Fruit fly (Drosophila melanogaster) whole organism, embryonic: ENCODE measurements around the gene stv.

Source experiments
- Awh ChIP-seq: fragments of 200-800 bp; sonication (Bioruptor generic); IDR thresholded peaks from 2 replicates; pipeline ENCODE4, ENCODE4 v1.3.6; 2022; ENCODE audit warnings: missing biosample characterization, missing genetic modification characterization
- Blimp-1 ChIP-seq: fragments of 200-800 bp; sonication (Bioruptor generic); optimal IDR thresholded peaks from 3 replicates; lab custom pipeline; 2018; ENCODE audit warnings: missing biosample characterization, missing genetic modification characterization, mild to moderate bottlenecking, moderate library complexity, missing genetic modification reagents
- BtbVII ChIP-seq: fragments of 200-800 bp; sonication (Bioruptor generic); optimal IDR thresholded peaks from 3 replicates; lab custom pipeline; 2017; ENCODE audit warnings: missing biosample characterization, mild to moderate bottlenecking, missing genetic modification characterization
- CG10147 ChIP-seq: fragments of 200-800 bp; sonication (Bioruptor generic); optimal IDR thresholded peaks from 2 replicates; lab custom pipeline; 2019; ENCODE audit warnings: missing biosample characterization, mild to moderate bottlenecking, missing genetic modification characterization, moderate library complexity
- CG10209 ChIP-seq: fragments of 200-800 bp; sonication (Bioruptor generic); optimal IDR thresholded peaks from 3 replicates; lab custom pipeline; 2017; ENCODE audit warnings: missing biosample characterization, mild to moderate bottlenecking, missing genetic modification characterization, missing genetic modification reagents
- CG13296 ChIP-seq: fragments of 200-800 bp; sonication (Bioruptor generic); optimal IDR thresholded peaks from 3 replicates; lab custom pipeline; 2018; ENCODE audit warnings: missing biosample characterization, mild to moderate bottlenecking, missing genetic modification characterization
- CG14441 ChIP-seq: fragments of 200-800 bp; sonication (Bioruptor generic); IDR thresholded peaks from 2 replicates; pipeline ENCODE4 v1.3.6; 2022; ENCODE audit warnings: missing biosample characterization, missing genetic modification characterization
- CG15269 ChIP-seq: fragments of 200-800 bp; sonication (Bioruptor generic); optimal IDR thresholded peaks from 2 replicates; lab custom pipeline; 2018; ENCODE audit warnings: missing biosample characterization, mild to moderate bottlenecking, missing genetic modification characterization, moderate library complexity
- CG15479 ChIP-seq: fragments of 200-800 bp; sonication (Bioruptor generic); optimal IDR thresholded peaks from 3 replicates; lab custom pipeline; 2019; ENCODE audit warnings: missing biosample characterization, mild to moderate bottlenecking, missing genetic modification characterization, moderate library complexity
- CG16779 ChIP-seq: fragments of 200-800 bp; sonication (Bioruptor generic); IDR thresholded peaks from 2 replicates; pipeline ENCODE4 v1.3.6; 2022; ENCODE audit warnings: missing biosample characterization, missing genetic modification characterization
- CG17328 ChIP-seq: fragments of 200-800 bp; sonication (Bioruptor generic); IDR thresholded peaks from 2 replicates; pipeline ENCODE4 v1.3.6; 2022; ENCODE audit warnings: missing biosample characterization, missing genetic modification characterization
- CG18011 ChIP-seq: fragments of 200-800 bp; sonication (Bioruptor generic); optimal IDR thresholded peaks from 2 replicates; lab custom pipeline; 2017; ENCODE audit warnings: missing biosample characterization, missing genetic modification characterization, mild to moderate bottlenecking, moderate library complexity, missing genotype
- CG2678 ChIP-seq: fragments of 200-800 bp; sonication (Bioruptor generic); optimal IDR thresholded peaks from 3 replicates; lab custom pipeline; 2019; ENCODE audit warnings: missing biosample characterization, mild to moderate bottlenecking, missing genetic modification characterization, moderate library complexity
- CG31224 ChIP-seq: fragments of 200-800 bp; sonication (Bioruptor generic); IDR thresholded peaks from 2 replicates; pipeline ENCODE4 v1.3.6; 2022; ENCODE audit warnings: missing biosample characterization, missing genetic modification characterization
- CG3163 ChIP-seq: fragments of 200-800 bp; sonication (Bioruptor generic); optimal IDR thresholded peaks from 3 replicates; lab custom pipeline; 2016; ENCODE audit warnings: missing biosample characterization, missing genetic modification characterization
- CG4730 ChIP-seq: fragments of 200-800 bp; sonication (Bioruptor generic); IDR thresholded peaks from 2 replicates; pipeline ENCODE4 v1.3.6; 2022; ENCODE audit warnings: missing biosample characterization, missing genetic modification characterization
- CG6654 ChIP-seq: fragments of 200-800 bp; sonication (Bioruptor generic); optimal IDR thresholded peaks from 2 replicates; lab custom pipeline; 2017; ENCODE audit warnings: missing biosample characterization, mild to moderate bottlenecking, missing genetic modification characterization
- CG6791 ChIP-seq: fragments of 200-800 bp; sonication (Bioruptor generic); IDR thresholded peaks from 3 replicates; pipeline ENCODE4 v1.3.6; 2022; ENCODE audit warnings: missing biosample characterization, missing genetic modification characterization; ENCODE audit not compliant: partially characterized antibody
- CG6813 ChIP-seq: fragments of 200-800 bp; sonication (Bioruptor generic); optimal IDR thresholded peaks from 2 replicates; lab custom pipeline; 2017; ENCODE audit warnings: missing biosample characterization, missing genetic modification characterization, mild to moderate bottlenecking, moderate library complexity, missing genetic modification reagents
- CG7928 ChIP-seq: fragments of 200-800 bp; sonication (Bioruptor generic); optimal IDR thresholded peaks from 2 replicates; lab custom pipeline; 2017; ENCODE audit warnings: missing biosample characterization, mild to moderate bottlenecking, missing genetic modification characterization
- CG9215 ChIP-seq: fragments of 200-800 bp; sonication (Bioruptor generic); IDR thresholded peaks from 2 replicates; pipeline ENCODE4 v1.3.6; 2022; ENCODE audit warnings: missing biosample characterization, missing genetic modification characterization
- CG9727 ChIP-seq: fragments of 200-800 bp; sonication (Bioruptor generic); optimal IDR thresholded peaks from 3 replicates; lab custom pipeline; 2017; ENCODE audit warnings: missing biosample characterization, mild to moderate bottlenecking, missing genetic modification characterization
- Dek ChIP-seq: fragments of 200-800 bp; sonication (Bioruptor generic); optimal IDR thresholded peaks from 3 replicates; lab custom pipeline; 2019; ENCODE audit warnings: missing biosample characterization, mild to moderate bottlenecking, missing genetic modification characterization, moderate library complexity
- E2f2 ChIP-seq: fragments of 200-800 bp; sonication (Bioruptor generic); IDR thresholded peaks from 2 replicates; pipeline ENCODE4 v1.3.6; 2022; ENCODE audit warnings: missing biosample characterization, missing genetic modification characterization
- GATAe ChIP-seq: fragments of 200-800 bp; sonication (Bioruptor generic); conservative IDR thresholded peaks from 2 replicates; pipeline ENCODE4 v1.3.6; 2022; ENCODE audit warnings: missing biosample characterization, missing genetic modification characterization
- HLH54F ChIP-seq: fragments of 200-800 bp; sonication (Bioruptor generic); optimal IDR thresholded peaks from 3 replicates; lab custom pipeline; 2016; ENCODE audit warnings: missing biosample characterization, missing genetic modification characterization
- HLHmδ ChIP-seq: fragments of 200-800 bp; sonication (Bioruptor generic); optimal IDR thresholded peaks from 2 replicates; lab custom pipeline; 2018; ENCODE audit warnings: missing biosample characterization, mild to moderate bottlenecking, missing genetic modification characterization, moderate library complexity
- Max ChIP-seq: fragments of 200-800 bp; sonication (Bioruptor generic); optimal IDR thresholded peaks from 2 replicates; lab custom pipeline; 2016; ENCODE audit warnings: missing biosample characterization, mild to moderate bottlenecking, missing genetic modification characterization
- Med ChIP-seq: fragments of 200-800 bp; sonication (Bioruptor generic); peaks from one replicate; lab custom pipeline; 2016; ENCODE audit warnings: missing biosample characterization, missing genetic modification characterization, mild to moderate bottlenecking, inconsistent platforms, moderate library complexity
- Nf-YB ChIP-seq: fragments of 200-800 bp; sonication (Bioruptor generic); optimal IDR thresholded peaks from 3 replicates; lab custom pipeline; 2019; ENCODE audit warnings: missing biosample characterization, mild to moderate bottlenecking, missing genetic modification characterization, moderate library complexity
- Nf-YC ChIP-seq: fragments of 200-800 bp; optimal IDR thresholded peaks from 3 replicates; lab custom pipeline; 2019; ENCODE audit warnings: missing biosample characterization, mild to moderate bottlenecking, missing genetic modification characterization, moderate library complexity
- Sox102F ChIP-seq: fragments of 200-800 bp; sonication (Bioruptor generic); optimal IDR thresholded peaks from 2 replicates; lab custom pipeline; 2018; ENCODE audit warnings: missing biosample characterization, mild to moderate bottlenecking, missing genetic modification characterization, moderate library complexity
- Trl ChIP-seq, 3 experiments: fragments of >200 bp in 2 of 3; fragments of 200-800 bp in 1 of 3; sonication (Bioruptor generic) in 1 of 3; optimal IDR thresholded peaks; 2 replicates in 1 of 3; 3 replicates in 2 of 3; lab custom pipeline; 2016 to 2017; ENCODE audit warnings: missing biosample characterization in 1 of 3, missing genetic modification characterization in 1 of 3
- abd-A ChIP-seq: fragments of 200-800 bp; sonication (Bioruptor generic); optimal IDR thresholded peaks from 3 replicates; lab custom pipeline; 2019; ENCODE audit warnings: missing biosample characterization, mild to moderate bottlenecking, missing genetic modification characterization, moderate library complexity
- al ChIP-seq: fragments of 200-800 bp; sonication (Bioruptor generic); IDR thresholded peaks from 2 replicates; pipeline ENCODE4 v1.3.6; 2022; ENCODE audit warnings: missing biosample characterization, missing genetic modification characterization
- ase ChIP-seq: fragments of 200-800 bp; sonication (Bioruptor generic); IDR thresholded peaks from 3 replicates; pipeline ENCODE4 v1.3.6; 2022; ENCODE audit warnings: missing biosample characterization, missing genetic modification characterization
- dpn ChIP-seq, 2 experiments: fragments of 200-800 bp; sonication (Bioruptor generic); optimal IDR thresholded peaks; 3 replicates each; lab custom pipeline; 2016; ENCODE audit warnings: missing biosample characterization in 2 of 2, missing genetic modification characterization in 2 of 2
- fd102C ChIP-seq: fragments of 200-800 bp; sonication (Bioruptor generic); optimal IDR thresholded peaks from 2 replicates; lab custom pipeline; 2018; ENCODE audit warnings: missing biosample characterization, mild to moderate bottlenecking, missing genetic modification characterization, moderate library complexity
- fu2 ChIP-seq: fragments of 200-800 bp; sonication (Bioruptor generic); optimal IDR thresholded peaks from 2 replicates; lab custom pipeline; 2016; ENCODE audit warnings: missing biosample characterization, missing genetic modification characterization
- gt ChIP-seq: fragments of 200-800 bp; sonication (Bioruptor generic); IDR thresholded peaks from 2 replicates; pipeline ENCODE4 v1.3.6; 2022; ENCODE audit warnings: missing biosample characterization, missing genetic modification characterization
- jumu ChIP-seq: fragments of 200-800 bp; sonication (Bioruptor generic); optimal IDR thresholded peaks from 3 replicates; lab custom pipeline; 2016; ENCODE audit warnings: missing biosample characterization, missing genetic modification characterization
- lab ChIP-seq: fragments of 200-800 bp; sonication (Bioruptor generic); optimal IDR thresholded peaks from 3 replicates; lab custom pipeline; 2017; ENCODE audit warnings: missing biosample characterization, missing genetic modification characterization, mild to moderate bottlenecking, moderate library complexity, missing genetic modification reagents
- odd ChIP-seq: fragments of 200-800 bp; sonication (Bioruptor generic); optimal IDR thresholded peaks from 2 replicates; lab custom pipeline; 2017; ENCODE audit warnings: missing biosample characterization, mild to moderate bottlenecking, missing genetic modification characterization
- sens-2 ChIP-seq: fragments of 200-800 bp; sonication (Bioruptor generic); IDR thresholded peaks from 2 replicates; pipeline ENCODE4 v1.3.6; 2022; ENCODE audit warnings: missing biosample characterization, missing genetic modification characterization
- sisA ChIP-seq: fragments of 200-800 bp; sonication (Bioruptor generic); IDR thresholded peaks from 2 replicates; pipeline ENCODE4 v1.3.6; 2022; ENCODE audit warnings: missing biosample characterization, missing genetic modification characterization
- slbo ChIP-seq: fragments of 200-800 bp; sonication (Bioruptor generic); IDR thresholded peaks from 2 replicates; pipeline ENCODE4 v1.3.6; 2022; ENCODE audit warnings: missing biosample characterization, missing genetic modification characterization
- so ChIP-seq: fragments of 200-800 bp; sonication (Bioruptor generic); IDR thresholded peaks from 3 replicates; pipeline ENCODE4 v1.3.6; 2022; ENCODE audit warnings: missing biosample characterization, missing genetic modification characterization
- tap ChIP-seq: fragments of 200-800 bp; optimal IDR thresholded peaks from 3 replicates; lab custom pipeline; 2019; ENCODE audit warnings: missing biosample characterization, mild to moderate bottlenecking, missing genetic modification characterization, moderate library complexity
- wor ChIP-seq: fragments of 200-800 bp; sonication (Bioruptor generic); IDR thresholded peaks from 2 replicates; pipeline ENCODE4 v1.3.6; 2022; ENCODE audit warnings: missing biosample characterization, missing genetic modification characterization

The stv gene

DNA sequence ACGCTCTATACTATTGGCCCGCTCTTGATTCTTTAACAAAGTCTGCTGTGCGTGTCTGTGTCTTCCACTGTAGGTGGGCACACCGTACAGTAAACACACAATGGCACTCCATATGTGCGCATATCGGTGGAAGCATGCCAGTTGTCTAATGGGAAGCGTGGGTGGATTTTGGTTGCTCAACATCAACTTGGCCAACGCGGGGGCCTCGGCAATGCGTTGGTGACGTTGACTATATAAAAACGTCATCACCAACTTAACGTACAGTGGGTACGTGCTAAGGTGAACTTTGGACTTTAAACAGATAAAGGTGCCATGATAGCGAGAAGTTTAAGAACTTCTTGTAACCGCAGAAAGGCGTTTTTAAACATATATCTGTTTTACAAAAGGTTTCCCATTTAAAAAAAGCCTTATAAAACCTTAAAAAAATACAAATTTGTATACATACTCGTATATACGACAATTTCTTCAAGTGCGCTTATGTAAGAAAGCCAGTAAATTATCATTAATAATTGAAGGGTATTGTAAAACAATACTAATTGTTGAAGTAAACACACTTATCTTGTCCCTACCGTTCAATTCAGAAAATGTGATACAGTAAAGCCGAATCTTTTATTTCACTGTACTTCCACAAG lies 2.4 kb downstream of the stv start (continued):
- TF ChIP-seq tap, result no peak
- TF ChIP-seq CG9215 (GFP tag; lab: Robert Waterston, UW), result peak; percentile 42; the same call in 1 of the 2 replicates
- peak; percentile 78 for TF ChIP-seq lab (GFP tag; lab: Kevin White, UChicago)
- peak in 1 of 2 experiments; percentile 23 for TF ChIP-seq Trl (optimal IDR thresholded peaks at IDR 0.05; lab: Kevin White, UChicago)
- TF ChIP-seq Trl (GFP tag; optimal IDR thresholded peaks at IDR 0.05; lab: Kevin White, UChicago), result no peak
- TF ChIP-seq CG15269 (tag; lab: Kevin White, UChicago), result peak; percentile 64
- no peak for TF ChIP-seq HLHmδ
- peak; percentile 76 for TF ChIP-seq CG2678
- TF ChIP-seq abd-A (tag; lab: Kevin White, UChicago), result peak; percentile 19
- TF ChIP-seq al (GFP tag; lab: Robert Waterston, UW), result peak; percentile 55
- TF ChIP-seq CG6813, result peak; percentile 43
- TF ChIP-seq CG4730, result no peak
- TF ChIP-seq Dek (tag; lab: Kevin White, UChicago), result peak; percentile 52
- peak; percentile 54 for TF ChIP-seq CG13296 (GFP tag; lab: Kevin White, UChicago)
- peak; percentile 40 for TF ChIP-seq CG10147 (GFP tag; lab: Kevin White, UChicago)
- TF ChIP-seq fd102C, result no peak
- no peak for TF ChIP-seq jumu
- no peak for TF ChIP-seq CG6791 (GFP tag; lab: Robert Waterston, UW)
- TF ChIP-seq sens-2 (GFP tag; lab: Robert Waterston, UW), result no peak
- peak; percentile 20; the same call in 1 of the 2 replicates for TF ChIP-seq E2f2 (GFP tag; lab: Robert Waterston, UW)
- TF ChIP-seq CG7928 (GFP tag; lab: Kevin White, UChicago), result no peak
- peak; percentile 37 for TF ChIP-seq Max (GFP tag; lab: Kevin White, UChicago)
- no peak for TF ChIP-seq wor (GFP tag; lab: Robert Waterston, UW)
- TF ChIP-seq CG14441, result peak; percentile 56
- no peak for TF ChIP-seq CG15479 (GFP tag; lab: Kevin White, UChicago)
- TF ChIP-seq Nf-YC, result peak; percentile 57
- 0 out of 2 replicates have a peak, but pooled peaks have one; percentile 13 for TF ChIP-seq Awh (GFP tag; lab: Robert Waterston, UW)
- peak; percentile 88 for TF ChIP-seq Med (GFP tag; lab: Kevin White, UChicago)
- peak; percentile 41 for TF ChIP-seq CG10209
- TF ChIP-seq CG3163, result no peak
- TF ChIP-seq CG31224 (GFP tag; lab: Robert Waterston, UW), result 0 out of 2 replicates have a peak, but pooled peaks have one; percentile 41
- no peak for TF ChIP-seq CG17328 (GFP tag; lab: Robert Waterston, UW)
- no peak for TF ChIP-seq CG16779
- no peak; the same call in 2 of the 3 replicates for TF ChIP-seq ase (GFP tag; lab: Robert Waterston, UW)
- TF ChIP-seq sisA (GFP tag; lab: Robert Waterston, UW), result peak; percentile 39
- TF ChIP-seq dpn (GFP tag; optimal IDR thresholded peaks at IDR 0.05; lab: Kevin White, UChicago), result peak; percentile 35 to 53
- TF ChIP-seq GATAe, result no peak
- peak; percentile 23 for TF ChIP-seq Sox102F (GFP tag; lab: Kevin White, UChicago)
- TF ChIP-seq Nf-YB (GFP tag; lab: Kevin White, UChicago), result peak; percentile 21
- TF ChIP-seq BtbVII (GFP tag; lab: Kevin White, UChicago), result peak; percentile 69
- peak; percentile 52 for TF ChIP-seq HLH54F (GFP tag; lab: Kevin White, UChicago)
- 0 out of 3 replicates have a peak, but pooled peaks have one; percentile 56 for TF ChIP-seq so
- peak; percentile 21 for TF ChIP-seq odd
- TF ChIP-seq Blimp-1, result peak; percentile 14
- peak; percentile 69 for TF ChIP-seq slbo (GFP tag; lab: Robert Waterston, UW)
- peak; percentile 44 for TF ChIP-seq CG18011
- peak; percentile 62 for TF ChIP-seq CG9727 (GFP tag; lab: Kevin White, UChicago)
- peak; percentile 25 for TF ChIP-seq fu2
- TF ChIP-seq gt, result no peak
- peak; percentile 15 for TF ChIP-seq CG6654 (GFP tag; lab: Kevin White, UChicago)
